Worm (Caenorhabditis elegans) whole organism, L1 larva: ENCODE results near the gene srw-142.

Experiments used
- F16B12.6 ChIP-seq: fragments of 150-350 bp; optimal IDR thresholded peaks from 2 replicates; lab custom pipeline; 2014; ENCODE audit warnings: missing biosample characterization, missing genetic modification characterization
- Y116A8C.19 ChIP-seq: sonication (generic microtip); optimal IDR thresholded peaks from 2 replicates; lab custom pipeline; 2016; ENCODE audit warnings: missing compliant biosample characterization, missing genetic modification characterization, borderline replicate concordance
- alr-1 ChIP-seq: fragments of 200-800 bp; sonication (Bioruptor generic); optimal IDR thresholded peaks from 2 replicates; lab custom pipeline; 2018; ENCODE audit warnings: borderline replicate concordance, mild to moderate bottlenecking, missing genetic modification characterization, missing compliant biosample characterization
- aly-2 ChIP-seq: fragments of 150-350 bp; optimal IDR thresholded peaks from 2 replicates; lab custom pipeline; 2014; ENCODE audit warnings: missing biosample characterization, missing genetic modification characterization
- ceh-88 ChIP-seq: fragments of 200-800 bp; sonication (Bioruptor generic); IDR thresholded peaks from 2 replicates; pipeline ENCODE4 v1.3.6; 2022; ENCODE audit warnings: missing genetic modification characterization, missing compliant biosample characterization
- ces-1 ChIP-seq: fragments of 150-350 bp; optimal IDR thresholded peaks from 2 replicates; lab custom pipeline; 2014; ENCODE audit warnings: missing biosample characterization, missing genetic modification reagents, missing genetic modification characterization
- dsc-1 ChIP-seq: sonication (generic microtip); optimal IDR thresholded peaks from 2 replicates; lab custom pipeline; 2016; ENCODE audit warnings: mild to moderate bottlenecking, missing genetic modification characterization, missing compliant biosample characterization
- egl-27 ChIP-seq, 2 experiments: fragments of 150-350 bp in 1 of 2; sonication (generic microtip); optimal IDR thresholded peaks; 3 replicates each; lab custom pipeline; 2017 to 2018; ENCODE audit warnings: missing biosample characterization in 2 of 2, missing genetic modification characterization in 2 of 2, missing genetic modification reagents in 2 of 2
- elt-3 ChIP-seq, 6 experiments: fragments of 150-350 bp in 1 of 6; sonication (generic microtip); optimal IDR thresholded peaks; 2 replicates each; lab custom pipeline; 2017 to 2018; ENCODE audit warnings: missing biosample characterization in 6 of 6, missing genetic modification characterization in 6 of 6, inconsistent platforms in 1 of 6
- fkh-10 ChIP-seq: sonication (generic microtip); optimal IDR thresholded peaks from 2 replicates; lab custom pipeline; 2017; ENCODE audit warnings: missing biosample characterization, missing genetic modification reagents, missing genetic modification characterization
- fkh-4 ChIP-seq: sonication (generic microtip); optimal IDR thresholded peaks from 2 replicates; lab custom pipeline; 2016; ENCODE audit warnings: missing compliant biosample characterization, missing genetic modification characterization, borderline replicate concordance
- fkh-8 ChIP-seq: sonication (generic microtip); optimal IDR thresholded peaks from 2 replicates; lab custom pipeline; 2016; ENCODE audit warnings: mild to moderate bottlenecking, missing genetic modification characterization, missing compliant biosample characterization
- hlh-4 ChIP-seq: sonication (generic microtip); optimal IDR thresholded peaks from 2 replicates; lab custom pipeline; 2016; ENCODE audit warnings: mild to moderate bottlenecking, missing genetic modification characterization, missing compliant biosample characterization
- hpl-2 ChIP-seq: fragments of 150-350 bp; optimal IDR thresholded peaks from 2 replicates; lab custom pipeline; 2014; ENCODE audit warnings: missing biosample characterization, missing genetic modification reagents, missing genetic modification characterization
- isw-1 ChIP-seq: fragments of 200-800 bp; sonication (Bioruptor generic); IDR thresholded peaks from 2 replicates; pipeline ENCODE4 v1.3.6; 2022; ENCODE audit warnings: missing genetic modification characterization, missing compliant biosample characterization
- jun-1 ChIP-seq: fragments of 150-350 bp; optimal IDR thresholded peaks from 2 replicates; lab custom pipeline; 2014; ENCODE audit warnings: missing biosample characterization, missing genetic modification reagents, missing genetic modification characterization
- lin-13 ChIP-seq: fragments of 150-350 bp; optimal IDR thresholded peaks from 2 replicates; lab custom pipeline; 2014; ENCODE audit warnings: missing biosample characterization, missing genetic modification reagents, missing genetic modification characterization
- lin-14 ChIP-seq: fragments of 200-800 bp; sonication (Bioruptor generic); optimal IDR thresholded peaks from 2 replicates; lab custom pipeline; 2018; ENCODE audit warnings: mild to moderate bottlenecking, missing genetic modification characterization, moderate library complexity, missing compliant biosample characterization
- lin-15B ChIP-seq: fragments of 150-350 bp; sonication (generic microtip); optimal IDR thresholded peaks from 3 replicates; lab custom pipeline; 2014; ENCODE audit warnings: missing biosample characterization, missing genetic modification characterization
- mab-9 ChIP-seq: fragments of 200-800 bp; sonication (Bioruptor generic); IDR thresholded peaks from 2 replicates; pipeline ENCODE4 v1.3.6; 2022; ENCODE audit warnings: missing genetic modification reagents, missing genetic modification characterization, missing compliant biosample characterization
- mdl-1 ChIP-seq, 2 experiments: fragments of 150-350 bp; optimal IDR thresholded peaks; 2 replicates each; lab custom pipeline; 2014 to 2017; ENCODE audit warnings: missing biosample characterization in 2 of 2, missing genetic modification characterization in 2 of 2, inconsistent platforms in 1 of 2
- nhr-11 ChIP-seq: fragments of 150-350 bp; optimal IDR thresholded peaks from 2 replicates; lab custom pipeline; 2014; ENCODE audit warnings: missing biosample characterization, missing genetic modification characterization
- nhr-12 ChIP-seq: sonication (generic microtip); optimal IDR thresholded peaks from 2 replicates; lab custom pipeline; 2017; ENCODE audit warnings: missing biosample characterization, missing genetic modification characterization
- nhr-19 ChIP-seq: fragments of 200-800 bp; sonication (Bioruptor generic); conservative IDR thresholded peaks from 2 replicates; pipeline ENCODE4 v1.3.6; 2022; ENCODE audit warnings: missing genetic modification characterization, missing compliant biosample characterization
- nhr-20 ChIP-seq: sonication (generic microtip); optimal IDR thresholded peaks from 2 replicates; lab custom pipeline; 2016; ENCODE audit warnings: mild to moderate bottlenecking, missing genetic modification characterization, missing compliant biosample characterization
- nhr-28 ChIP-seq: fragments of 150-350 bp; optimal IDR thresholded peaks from 2 replicates; lab custom pipeline; 2014; ENCODE audit warnings: missing biosample characterization, missing genetic modification characterization
- nhr-47 ChIP-seq: sonication (generic microtip); optimal IDR thresholded peaks from 2 replicates; lab custom pipeline; 2016; ENCODE audit warnings: mild to moderate bottlenecking, missing genetic modification characterization, moderate library complexity, missing compliant biosample characterization
- nhr-71 ChIP-seq: sonication (generic microtip); optimal IDR thresholded peaks from 2 replicates; lab custom pipeline; 2016; ENCODE audit warnings: mild to moderate bottlenecking, missing genetic modification characterization, moderate library complexity, missing compliant biosample characterization
- nhr-76 ChIP-seq: sonication (generic microtip); optimal IDR thresholded peaks from 2 replicates; lab custom pipeline; 2017; ENCODE audit warnings: missing biosample characterization, missing genetic modification characterization
- nhr-77 ChIP-seq: fragments of 150-350 bp; optimal IDR thresholded peaks from 2 replicates; lab custom pipeline; 2014; ENCODE audit warnings: missing biosample characterization, missing genetic modification characterization
- nhr-84 ChIP-seq: sonication (generic microtip); optimal IDR thresholded peaks from 2 replicates; lab custom pipeline; 2017; ENCODE audit warnings: missing biosample characterization, missing genetic modification characterization
- pag-3 ChIP-seq: sonication (generic microtip); optimal IDR thresholded peaks from 2 replicates; lab custom pipeline; 2017; ENCODE audit warnings: missing genetic modification characterization, mild to moderate bottlenecking, missing compliant biosample characterization, antibody characterized with exemption, borderline replicate concordance; ENCODE audit not compliant: insufficient read depth
- pax-3 ChIP-seq: fragments of 200-800 bp; sonication (Bioruptor generic); optimal IDR thresholded peaks from 2 replicates; lab custom pipeline; 2018; ENCODE audit warnings: mild to moderate bottlenecking, missing genetic modification characterization, moderate library complexity, missing compliant biosample characterization
- pqm-1 ChIP-seq: sonication (generic microtip); optimal IDR thresholded peaks from 3 replicates; lab custom pipeline; 2017; ENCODE audit warnings: missing biosample characterization, missing genetic modification characterization
- skn-1 ChIP-seq: fragments of 150-350 bp; optimal IDR thresholded peaks from 2 replicates; lab custom pipeline; 2014; ENCODE audit warnings: missing biosample characterization, missing genetic modification characterization
- snu-23 ChIP-seq: sonication (generic microtip); optimal IDR thresholded peaks from 2 replicates; lab custom pipeline; 2016; ENCODE audit warnings: missing genetic modification characterization, missing compliant biosample characterization
- sox-4 ChIP-seq: sonication (generic microtip); optimal IDR thresholded peaks from 2 replicates; lab custom pipeline; 2016; ENCODE audit warnings: missing genetic modification characterization, missing compliant biosample characterization
- swsn-7 ChIP-seq: sonication (generic microtip); optimal IDR thresholded peaks from 2 replicates; lab custom pipeline; 2016; ENCODE audit warnings: missing genetic modification characterization, missing compliant biosample characterization
- unc-30 ChIP-seq: sonication (generic microtip); optimal IDR thresholded peaks from 2 replicates; lab custom pipeline; 2017; ENCODE audit warnings: missing biosample characterization, missing genetic modification characterization
- unc-86 ChIP-seq: sonication (generic microtip); optimal IDR thresholded peaks from 2 replicates; lab custom pipeline; 2016; ENCODE audit warnings: missing genetic modification characterization, missing compliant biosample characterization
- vab-15 ChIP-seq: sonication (generic microtip); optimal IDR thresholded peaks from 2 replicates; lab custom pipeline; 2017; ENCODE audit warnings: missing genotype, mild to moderate bottlenecking, missing genetic modification characterization, missing compliant biosample characterization
- ztf-11 ChIP-seq, 2 experiments: sonication (generic microtip); optimal IDR thresholded peaks; 2 replicates each; lab custom pipeline; 2016 to 2017; ENCODE audit warnings: missing genetic modification characterization in 2 of 2, missing biosample characterization in 1 of 2, missing compliant biosample characterization in 1 of 2
- ztf-4 ChIP-seq: fragments of 150-350 bp; optimal IDR thresholded peaks from 2 replicates; lab custom pipeline; 2014; ENCODE audit warnings: missing biosample characterization, missing genetic modification characterization

Gene srw-142

DNA sequence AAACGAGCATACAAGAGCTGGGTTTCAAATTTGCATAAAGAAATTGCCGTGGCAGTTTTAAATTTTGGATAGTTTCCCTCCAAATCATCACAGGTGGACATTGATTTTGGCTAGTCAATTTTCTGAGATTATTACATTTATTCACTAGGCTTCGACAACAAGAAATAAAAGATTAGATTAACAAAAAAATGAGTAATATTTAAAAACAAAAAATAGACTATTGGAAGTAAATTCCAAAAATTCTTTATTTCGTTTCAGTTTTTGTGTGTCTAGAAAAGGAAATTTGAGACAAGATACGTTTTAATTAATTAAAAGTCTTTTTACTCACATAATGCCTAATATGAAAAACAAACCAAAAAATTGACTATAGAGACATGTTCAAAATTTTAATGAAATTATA, at the start of gene srw-142:
TSS of gene srw-142 (minus strand) at position 101 of the 400 bp plus-strand sequence.
- TF ChIP-seq snu-23, result no peak
- TF ChIP-seq nhr-20 (tag; lab: Kevin White, UChicago), result no peak
- no peak for TF ChIP-seq jun-1 (tag; lab: Kevin White, UChicago)
- TF ChIP-seq nhr-71 (tag; lab: Kevin White, UChicago), result no peak
- TF ChIP-seq sox-4 (tag; lab: Kevin White, UChicago), result no peak
- TF ChIP-seq elt-3 (tag; optimal IDR thresholded peaks at IDR 0.05; lab: Kevin White, UChicago), result no peak
- TF ChIP-seq pqm-1 (tag; lab: Kevin White, UChicago), result no peak
- TF ChIP-seq mdl-1 (tag; optimal IDR thresholded peaks at IDR 0.05; lab: Kevin White, UChicago), result no peak
- no peak for TF ChIP-seq nhr-11
- TF ChIP-seq isw-1, result no peak
- TF ChIP-seq nhr-76 (tag; lab: Kevin White, UChicago), result no peak
- TF ChIP-seq unc-86 (tag; lab: Kevin White, UChicago), result no peak

DNA sequence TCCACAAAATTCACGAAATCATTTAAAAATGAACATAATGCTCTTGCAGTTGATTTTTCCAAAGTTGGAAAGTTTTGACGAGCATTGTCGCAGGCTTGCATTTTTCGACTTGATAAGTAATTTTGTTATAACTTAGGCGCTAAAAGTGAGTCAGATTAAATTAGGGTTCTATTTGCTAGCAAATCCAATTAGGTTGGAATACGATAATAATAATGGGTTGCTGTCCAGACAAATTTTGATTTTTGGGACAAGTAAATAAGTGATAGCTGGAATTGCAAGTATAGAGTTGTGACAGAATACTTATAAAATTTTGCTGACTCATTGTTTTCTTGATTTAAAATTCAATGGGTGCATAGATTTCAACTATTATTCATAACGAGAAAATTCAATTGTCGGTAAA, 47.9 kb upstream of the srw-142 start, which contains the start of gene srw-112:
TSS of gene srw-112 (minus strand) at position 101 of the 400 bp plus-strand sequence.
- TF ChIP-seq unc-86 (tag; lab: Kevin White, UChicago) (no peak), fkh-8 (tag; lab: Kevin White, UChicago) (peak; percentile 0)

DNA sequence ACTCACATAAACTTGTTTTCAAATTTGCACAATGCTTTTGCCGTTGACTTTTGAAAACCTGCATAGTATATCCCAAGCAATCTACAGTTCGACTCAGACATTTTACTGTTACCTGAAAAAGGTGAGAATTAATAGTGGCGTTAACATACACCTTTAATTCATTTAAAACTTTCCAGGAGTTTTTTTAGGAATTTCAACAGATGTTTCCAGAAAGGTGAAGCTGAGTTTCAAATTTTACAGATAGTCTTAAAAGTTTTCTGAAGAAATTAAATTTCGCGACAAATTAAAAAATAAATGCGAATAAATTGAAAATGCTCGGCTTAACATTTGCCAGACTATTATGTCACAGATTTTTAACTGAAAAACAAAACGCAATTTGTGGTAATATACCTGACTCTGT, 41.6 kb upstream of the srw-142 start, which contains the start of gene srw-119:
TSS of gene srw-119 (minus strand) at position 101 of the 400 bp plus-strand sequence.
- TF ChIP-seq nhr-28 (tag; lab: Kevin White, UChicago), result no peak
- no peak for TF ChIP-seq nhr-84 (tag; lab: Kevin White, UChicago)
- no peak for TF ChIP-seq aly-2
- no peak for TF ChIP-seq lin-15B (tag; lab: Kevin White, UChicago)
- no peak for TF ChIP-seq ceh-88 (GFP tag; lab: Robert Waterston, UW)
- TF ChIP-seq mab-9 (GFP tag; lab: Robert Waterston, UW), result no peak

DNA sequence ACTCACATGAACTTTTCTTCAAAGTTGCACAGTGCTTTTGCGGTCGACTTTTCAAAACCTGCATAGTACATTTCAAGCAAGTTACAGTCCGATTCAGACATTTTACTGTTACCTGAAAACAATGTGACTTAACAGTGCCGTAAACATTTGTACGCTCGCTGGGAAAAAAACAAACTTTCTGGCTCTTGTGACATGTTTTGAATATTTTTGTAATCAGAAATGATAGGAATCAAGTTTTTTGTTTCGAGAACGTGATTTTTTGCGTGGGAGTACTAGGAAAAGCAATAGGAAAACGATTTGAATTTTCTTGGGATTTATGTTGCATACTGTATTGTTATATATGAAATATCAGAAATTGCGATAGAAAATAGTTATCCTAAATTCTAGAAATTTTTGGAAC, 38.0 kb upstream of the srw-142 start, which contains the start of gene srw-120:
TSS of gene srw-120 (minus strand) at position 101 of the 400 bp plus-strand sequence.
- TF ChIP-seq skn-1 (tag; lab: Kevin White, UChicago), result no peak
- TF ChIP-seq lin-14, result no peak
- TF ChIP-seq nhr-11, result no peak
- no peak for TF ChIP-seq vab-15
- TF ChIP-seq Y116A8C.19 (tag; lab: Kevin White, UChicago), result no peak
- TF ChIP-seq nhr-12 (tag; lab: Kevin White, UChicago), result no peak
- TF ChIP-seq pag-3 (tag; lab: Kevin White, UChicago), result no peak
- TF ChIP-seq unc-30 (tag; lab: Kevin White, UChicago), result no peak
- TF ChIP-seq egl-27 (tag; optimal IDR thresholded peaks at IDR 0.05; lab: Kevin White, UChicago), result no peak
- no peak for TF ChIP-seq nhr-77
- TF ChIP-seq F16B12.6 (tag; lab: Kevin White, UChicago), result no peak
- no peak for TF ChIP-seq fkh-10 (GFP tag; lab: Kevin White, UChicago)
- TF ChIP-seq nhr-19 (GFP tag; lab: Robert Waterston, UW), result no peak
- no peak for TF ChIP-seq alr-1 (tag; lab: Kevin White, UChicago)
- TF ChIP-seq lin-13 (GFP tag; lab: Kevin White, UChicago), result no peak
- TF ChIP-seq, all 84 proteins: peak for 0

ce11 chrV:2993816-2994215, 35.7 kb upstream of the srw-142 start, which contains the start of gene srw-115:
TSS of gene srw-115 (minus strand) at chrV:2993916.
- TF ChIP-seq nhr-84 (tag; lab: Kevin White, UChicago), result no peak
- no peak for TF ChIP-seq unc-30 (tag; lab: Kevin White, UChicago)
- TF ChIP-seq nhr-47, result no peak
- TF ChIP-seq sox-4 (tag; lab: Kevin White, UChicago), result no peak
- no peak for TF ChIP-seq skn-1 (tag; lab: Kevin White, UChicago)
- TF ChIP-seq swsn-7, result no peak
- no peak for TF ChIP-seq ztf-4 (tag; lab: Kevin White, UChicago)
- TF ChIP-seq fkh-8 (tag; lab: Kevin White, UChicago), result no peak
- no peak for TF ChIP-seq nhr-12 (tag; lab: Kevin White, UChicago)
- no peak for TF ChIP-seq dsc-1 (tag; lab: Kevin White, UChicago)
- TF ChIP-seq ztf-11 (tag; optimal IDR thresholded peaks at IDR 0.05; lab: Kevin White, UChicago), result no peak
- TF ChIP-seq hpl-2, result no peak
- no peak for TF ChIP-seq ces-1 (GFP tag; lab: Kevin White, UChicago)
- TF ChIP-seq fkh-4, result no peak
- TF ChIP-seq hlh-4 (tag; lab: Kevin White, UChicago), result no peak
- no peak for TF ChIP-seq pax-3
- TF ChIP-seq ceh-88 (GFP tag; lab: Robert Waterston, UW), result no peak
- TF ChIP-seq, all 84 proteins: peak for 0
